Fruit fly (Drosophila melanogaster) S2 (cell line): ENCODE results near the gene CG3119.
A peak's percentile ranks its signal among the peaks of the same experiment; 100 is the strongest.

Experiments
- CG8478 ChIP-seq: fragments of >200 bp; optimal IDR thresholded peaks from 2 replicates; lab custom pipeline; 2018
- CTCF ChIP-seq, 2 experiments: fragments of >200 bp; optimal IDR thresholded peaks; 2 replicates each; lab custom pipeline; 2018

The CG3119 gene

dm6 chr2L:2855204-2855768 lies 17.7 kb upstream of the CG3119 start:
- TF ChIP-seq CTCF (optimal IDR thresholded peaks at IDR 0.05; lab: Kevin White, UChicago) (peak in 1 of 2 experiments; percentile 57), CG8478 (lab: Kevin White, UChicago) (no peak)

- TF ChIP-seq CG8478 (lab: Kevin White, UChicago) (no peak), CTCF (optimal IDR thresholded peaks at IDR 0.05; lab: Kevin White, UChicago) (no peak)
Observed at dm6 chr2L:2851589-2851988, 14.0 kb upstream of the CG3119 start.

- TF ChIP-seq CG8478 (lab: Kevin White, UChicago) (no peak), CTCF (optimal IDR thresholded peaks at IDR 0.05; lab: Kevin White, UChicago) (no peak)
Observed at dm6 chr2L:2847112-2847682, 9.6 kb upstream of the CG3119 start, which contains the start of the genes CG3117 and CG2983. Gene CG3117, minus strand, starts transcription at chr2L:2847212. Gene CG2983, plus strand, starts transcription at chr2L:2847632.

- no peak for TF ChIP-seq CTCF (optimal IDR thresholded peaks at IDR 0.05; lab: Kevin White, UChicago)
- TF ChIP-seq CG8478 (lab: Kevin White, UChicago) = no peak
Observed at dm6 chr2L:2845634-2846033, 8.0 kb upstream of the CG3119 start, which contains the start of gene CG18557. Gene CG18557, minus strand, starts transcription at chr2L:2845734.

dm6 chr2L:2844413-2844812 lies 6.8 kb upstream of the CG3119 start, which contains the start of gene CG18558:
Gene CG18558, minus strand, starts transcription at chr2L:2844513.
- no peak for TF ChIP-seq CTCF (optimal IDR thresholded peaks at IDR 0.05; lab: Kevin White, UChicago)

dm6 chr2L:2840311-2840710 lies 2.7 kb upstream of the CG3119 start:
- no peak for TF ChIP-seq CG8478 (lab: Kevin White, UChicago)
- no peak for TF ChIP-seq CTCF (optimal IDR thresholded peaks at IDR 0.05; lab: Kevin White, UChicago)

- TF ChIP-seq CG8478 (lab: Kevin White, UChicago) (no peak), CTCF (optimal IDR thresholded peaks at IDR 0.05; lab: Kevin White, UChicago) (no peak)
Observed at dm6 chr2L:2839850-2840249, 2.2 kb upstream of the CG3119 start, which contains the start of gene CG2975. Gene CG2975, plus strand, starts transcription at chr2L:2840124.

- no peak for TF ChIP-seq CG8478 (lab: Kevin White, UChicago)
- no peak for TF ChIP-seq CTCF (optimal IDR thresholded peaks at IDR 0.05; lab: Kevin White, UChicago)
Observed at dm6 chr2L:2830341-2830800, 7.3 kb downstream of the CG3119 start.

dm6 chr2L:2829637-2830340 lies 7.8 kb downstream of the CG3119 start, which contains the start of gene Duox:
Gene Duox, minus strand, starts transcription at chr2L:2830248.
- TF ChIP-seq CTCF (optimal IDR thresholded peaks at IDR 0.05; lab: Kevin White, UChicago) (no peak), CG8478 (lab: Kevin White, UChicago) (no peak)

dm6 chr2L:2825406-2825805 lies 12.2 kb downstream of the CG3119 start, which contains the start of gene CG3123:
Gene CG3123, minus strand, starts transcription at chr2L:2825506.
- no peak for TF ChIP-seq CTCF (optimal IDR thresholded peaks at IDR 0.05; lab: Kevin White, UChicago)
- TF ChIP-seq CG8478 (lab: Kevin White, UChicago) = no peak

dm6 chr2L:2815673-2816072 lies 22.0 kb downstream of the CG3119 start, which contains the start of gene G6P:
Gene G6P, minus strand, starts transcription at chr2L:2815760.
- TF ChIP-seq CG8478 (lab: Kevin White, UChicago) = no peak
- no peak for TF ChIP-seq CTCF (optimal IDR thresholded peaks at IDR 0.05; lab: Kevin White, UChicago)

- no peak for TF ChIP-seq CTCF (optimal IDR thresholded peaks at IDR 0.05; lab: Kevin White, UChicago)
- TF ChIP-seq CG8478 (lab: Kevin White, UChicago) = no peak
Observed at dm6 chr2L:2812137-2812536, 25.5 kb downstream of the CG3119 start, which contains the start of gene CG2964. Gene CG2964, plus strand, starts transcription at chr2L:2812437.

dm6 chr2L:2810831-2811230 lies 26.8 kb downstream of the CG3119 start:
- TF ChIP-seq CTCF (optimal IDR thresholded peaks at IDR 0.05; lab: Kevin White, UChicago) (no peak), CG8478 (lab: Kevin White, UChicago) (no peak)

- TF ChIP-seq CG8478 (lab: Kevin White, UChicago) (no peak), CTCF (optimal IDR thresholded peaks at IDR 0.05; lab: Kevin White, UChicago) (no peak)
Observed at dm6 chr2L:2808038-2808699, 29.5 kb downstream of the CG3119 start.
